Fruit fly (Drosophila melanogaster): ENCODE measurements around the gene CG14443.

The CG14443 gene

DNA sequence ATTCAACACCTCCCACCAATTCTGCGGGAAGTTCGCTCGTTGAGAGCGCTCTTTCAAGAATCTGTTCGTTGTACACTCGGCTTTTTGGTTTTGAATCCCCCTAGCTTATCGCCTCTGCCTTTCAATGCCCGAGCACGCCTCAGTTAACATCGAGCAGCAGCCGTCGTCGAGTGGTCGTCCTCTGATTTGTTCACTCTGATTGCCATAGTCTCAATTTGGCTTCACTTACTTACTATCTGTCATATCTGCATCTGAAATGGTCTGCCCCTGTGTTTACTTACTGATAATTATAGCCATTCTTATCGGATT is 45.7 kb downstream of the CG14443 start:
- no peak for TF ChIP-seq toe (GFP tag; optimal IDR thresholded peaks at IDR 0.05)
- peak; percentile 59 for TF ChIP-seq Mnt (GFP tag; optimal IDR thresholded peaks at IDR 0.05)
- TF ChIP-seq CG14711 (tag; optimal IDR thresholded peaks at IDR 0.05) = no peak
- TF ChIP-seq CG7045 (GFP tag; optimal IDR thresholded peaks at IDR 0.05) = no peak
- peak; percentile 46 for TF ChIP-seq pad (GFP tag; optimal IDR thresholded peaks at IDR 0.05)
- peak; percentile 28 for TF ChIP-seq cic (GFP tag; optimal IDR thresholded peaks at IDR 0.05)

DNA sequence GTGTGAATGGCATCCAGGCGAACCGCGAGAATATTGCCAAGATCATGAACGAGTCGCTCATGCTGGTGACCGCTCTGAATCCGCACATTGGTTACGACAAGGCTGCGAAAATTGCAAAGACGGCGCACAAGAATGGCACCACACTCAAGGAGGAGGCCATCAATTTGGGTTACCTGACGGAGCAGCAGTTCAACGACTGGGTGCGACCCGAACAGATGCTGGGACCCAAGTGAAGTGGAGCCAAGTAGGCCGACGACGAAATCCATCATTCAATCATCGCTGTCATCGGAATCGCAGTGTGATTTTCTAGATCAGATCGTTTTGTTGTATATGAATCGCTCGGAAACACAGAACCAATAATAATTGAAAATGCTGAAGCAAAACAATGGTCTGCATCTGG is 47.7 kb downstream of the CG14443 start, which contains the start of gene Fum2:
Fum2 (plus strand) TSS at position 301 of the 400 bp plus-strand sequence.
- TF ChIP-seq Crg-1 (GFP tag; optimal IDR thresholded peaks at IDR 0.05) (no peak), CG11617 (GFP tag; optimal IDR thresholded peaks at IDR 0.05) (no peak), tj (GFP tag; optimal IDR thresholded peaks at IDR 0.05) (no peak), CG7045 (GFP tag; optimal IDR thresholded peaks at IDR 0.05) (no peak), cic (GFP tag; optimal IDR thresholded peaks at IDR 0.05) (no peak), cnc (optimal IDR thresholded peaks at IDR 0.05) (no peak), CG7101 (tag; optimal IDR thresholded peaks at IDR 0.05) (no peak)

DNA sequence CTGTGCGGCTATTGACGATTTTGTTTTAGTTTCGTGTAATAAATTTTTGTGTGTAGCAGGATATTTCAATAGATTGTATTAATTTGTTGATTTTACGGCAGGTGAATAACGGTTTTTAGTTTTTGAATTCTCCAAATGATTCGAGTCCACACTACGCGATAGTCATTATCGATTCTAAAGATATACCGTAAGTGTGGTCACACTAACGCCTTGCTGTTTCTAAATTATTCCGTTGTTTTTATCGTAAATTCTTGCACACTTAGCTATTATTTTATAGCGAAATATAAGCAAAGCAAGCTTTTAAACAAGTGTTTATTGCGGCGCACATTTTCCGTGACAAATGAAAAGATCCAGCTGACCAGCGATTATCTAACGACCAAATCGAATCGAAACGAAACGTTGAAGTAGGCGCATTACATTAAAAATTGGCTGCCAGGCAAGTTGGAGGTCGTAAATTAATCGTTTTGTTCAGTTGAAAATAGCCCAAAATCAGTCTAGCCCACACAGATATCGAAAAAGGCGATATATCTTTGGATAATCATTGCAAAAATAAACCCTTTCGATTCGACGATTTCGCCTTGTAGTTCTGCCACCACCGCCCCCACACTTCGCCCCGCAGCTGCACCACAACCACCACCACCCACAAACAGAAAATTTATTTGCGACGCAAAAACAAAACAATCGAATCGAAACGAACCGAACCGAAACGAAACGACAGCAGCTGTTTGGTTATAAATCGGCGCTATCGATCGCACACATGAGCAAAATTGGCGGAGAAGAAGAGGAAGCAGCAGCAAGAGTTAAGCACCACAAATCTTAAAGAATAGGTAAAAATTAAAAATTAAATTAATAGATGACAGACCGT is 50.1 kb downstream of the CG14443 start, which contains the start of gene Pink1:
Pink1 (plus strand) TSS at position 164 of the 865 bp plus-strand sequence.
- TF ChIP-seq pad (GFP tag; optimal IDR thresholded peaks at IDR 0.05) (no peak), CG5204 (GFP tag; optimal IDR thresholded peaks at IDR 0.05) (no peak), toe (GFP tag; optimal IDR thresholded peaks at IDR 0.05) (no peak), kay (GFP tag; ENCODE audit: borderline replicate concordance) (no peak), CG1620 (GFP tag; optimal IDR thresholded peaks at IDR 0.05) (no peak), Clk (GFP tag; optimal IDR thresholded peaks at IDR 0.05) (no peak), bab1 (GFP tag; optimal IDR thresholded peaks at IDR 0.05) (peak; percentile 58), CG33017 (tag; optimal IDR thresholded peaks at IDR 0.05) (no peak), CG7101 (tag; optimal IDR thresholded peaks at IDR 0.05) (peak; percentile 19), tj (GFP tag; optimal IDR thresholded peaks at IDR 0.05) (peak; percentile 38), CG12768 (GFP tag; optimal IDR thresholded peaks at IDR 0.05) (no peak), cic (GFP tag; optimal IDR thresholded peaks at IDR 0.05) (peak; percentile 3), Crg-1 (GFP tag; optimal IDR thresholded peaks at IDR 0.05) (no peak), cnc (optimal IDR thresholded peaks at IDR 0.05) (no peak), CG14711 (tag; optimal IDR thresholded peaks at IDR 0.05) (no peak), CG7045 (GFP tag; optimal IDR thresholded peaks at IDR 0.05) (no peak), Hr96 (GFP tag; optimal IDR thresholded peaks at IDR 0.05) (no peak), CG11617 (GFP tag; optimal IDR thresholded peaks at IDR 0.05) (no peak), ovo (GFP tag; optimal IDR thresholded peaks at IDR 0.05) (no peak), Mnt (GFP tag; optimal IDR thresholded peaks at IDR 0.05) (peak; percentile 73)

Data from whole organism, adult.